Worm (Caenorhabditis elegans) whole organism, late embryonic: Measurements from ENCODE around the gene C04B4.6.
"Not testable (repeated sequence)": the region's sequence is repeated elsewhere in the genome, so short reads cannot be mapped to it uniquely, and the experiment has no call there.

Experiments used
- C08G9.2 ChIP-seq: sonication (generic microtip); optimal IDR thresholded peaks from 2 replicates; lab custom pipeline; 2016; ENCODE audit warnings: mild to moderate bottlenecking, missing genetic modification characterization, moderate library complexity, missing compliant biosample characterization
- C38D4.7 ChIP-seq: fragments of 200-800 bp; sonication (Bioruptor generic); optimal IDR thresholded peaks from 2 replicates; lab custom pipeline; 2018; ENCODE audit warnings: mild to moderate bottlenecking, missing genetic modification characterization, moderate library complexity, missing compliant biosample characterization
- T23F11.4 ChIP-seq: fragments of 200-800 bp; sonication (Bioruptor generic); optimal IDR thresholded peaks from 2 replicates; lab custom pipeline; 2018; ENCODE audit warnings: mild to moderate bottlenecking, missing genetic modification characterization, missing compliant biosample characterization
- ahr-1 ChIP-seq: sonication (generic microtip); optimal IDR thresholded peaks from 2 replicates; lab custom pipeline; 2016; ENCODE audit warnings: missing genetic modification characterization, missing compliant biosample characterization
- ama-1 ChIP-seq: fragments of 150-350 bp; optimal IDR thresholded peaks from 2 replicates; lab custom pipeline; 2014
- ceh-14 ChIP-seq: sonication (generic microtip); optimal IDR thresholded peaks from 2 replicates; lab custom pipeline; 2016; ENCODE audit warnings: missing genotype, missing genetic modification characterization, missing compliant biosample characterization
- ceh-22 ChIP-seq: sonication (generic microtip); optimal IDR thresholded peaks from 2 replicates; lab custom pipeline; 2017; ENCODE audit warnings: missing biosample characterization, missing genetic modification characterization
- ceh-34 ChIP-seq: sonication (generic microtip); optimal IDR thresholded peaks from 2 replicates; lab custom pipeline; 2016; ENCODE audit warnings: mild to moderate bottlenecking, missing genetic modification characterization, missing compliant biosample characterization
- ceh-45 ChIP-seq: fragments of 200-800 bp; sonication (Bioruptor generic); IDR thresholded peaks from 2 replicates; pipeline ENCODE4 v1.3.6; 2022; ENCODE audit warnings: missing genetic modification reagents, missing genetic modification characterization, missing compliant biosample characterization
- ceh-6 ChIP-seq: fragments of 200-800 bp; sonication (Bioruptor generic); optimal IDR thresholded peaks from 2 replicates; lab custom pipeline; 2018; ENCODE audit warnings: mild to moderate bottlenecking, missing genetic modification characterization, missing compliant biosample characterization
- che-1 ChIP-seq: sonication (generic microtip); optimal IDR thresholded peaks from 2 replicates; lab custom pipeline; 2016; ENCODE audit warnings: mild to moderate bottlenecking, missing genetic modification characterization, missing compliant biosample characterization
- dmd-4 ChIP-seq: sonication (generic microtip); optimal IDR thresholded peaks from 2 replicates; lab custom pipeline; 2016; ENCODE audit warnings: borderline replicate concordance, missing genetic modification characterization, missing compliant biosample characterization
- dve-1 ChIP-seq: sonication (generic microtip); optimal IDR thresholded peaks from 2 replicates; lab custom pipeline; 2017; ENCODE audit warnings: antibody characterized with exemption, mild to moderate bottlenecking, missing genetic modification characterization, missing compliant biosample characterization
- ets-4 ChIP-seq: sonication (generic microtip); optimal IDR thresholded peaks from 2 replicates; lab custom pipeline; 2016; ENCODE audit warnings: missing genetic modification characterization, missing compliant biosample characterization
- fkh-10 ChIP-seq: fragments of 150-350 bp; optimal IDR thresholded peaks from 2 replicates; lab custom pipeline; 2014; ENCODE audit warnings: missing biosample characterization, missing genetic modification reagents, missing genetic modification characterization
- hlh-13 ChIP-seq: fragments of 200-800 bp; sonication (Bioruptor generic); optimal IDR thresholded peaks from 2 replicates; lab custom pipeline; 2018; ENCODE audit warnings: mild to moderate bottlenecking, missing genetic modification characterization, missing compliant biosample characterization
- hlh-15 ChIP-seq: sonication (generic microtip); optimal IDR thresholded peaks from 2 replicates; lab custom pipeline; 2016; ENCODE audit warnings: missing genetic modification characterization, missing compliant biosample characterization
- hlh-30 ChIP-seq: sonication (generic microtip); optimal IDR thresholded peaks from 2 replicates; lab custom pipeline; 2017; ENCODE audit warnings: antibody characterized with exemption, missing genetic modification characterization, missing compliant biosample characterization; ENCODE audit not compliant: insufficient read depth
- hlh-6 ChIP-seq: sonication (generic microtip); optimal IDR thresholded peaks from 2 replicates; lab custom pipeline; 2016; ENCODE audit warnings: missing genotype, missing genetic modification characterization, missing compliant biosample characterization
- lim-6 ChIP-seq: sonication (generic microtip); optimal IDR thresholded peaks from 2 replicates; lab custom pipeline; 2016; ENCODE audit warnings: missing genetic modification characterization, missing compliant biosample characterization
- lin-11 ChIP-seq: fragments of 200-800 bp; sonication (Bioruptor generic); optimal IDR thresholded peaks from 2 replicates; lab custom pipeline; 2018; ENCODE audit warnings: mild to moderate bottlenecking, missing genetic modification characterization, missing compliant biosample characterization
- nhr-232 ChIP-seq: sonication (generic microtip); optimal IDR thresholded peaks from 2 replicates; lab custom pipeline; 2016; ENCODE audit warnings: missing genetic modification characterization, missing compliant biosample characterization
- npax-4 ChIP-seq: sonication (generic microtip); optimal IDR thresholded peaks from 2 replicates; lab custom pipeline; 2016; ENCODE audit warnings: missing genetic modification characterization, missing compliant biosample characterization
- pax-1 ChIP-seq: fragments of 150-350 bp; optimal IDR thresholded peaks from 2 replicates; lab custom pipeline; 2014; ENCODE audit warnings: missing biosample characterization, missing genetic modification characterization
- pha-2 ChIP-seq: sonication (generic microtip); optimal IDR thresholded peaks from 2 replicates; lab custom pipeline; 2017; ENCODE audit warnings: mild to moderate bottlenecking, missing genetic modification characterization, missing compliant biosample characterization
- pqm-1 ChIP-seq: sonication (generic microtip); optimal IDR thresholded peaks from 2 replicates; lab custom pipeline; 2016; ENCODE audit warnings: missing genetic modification characterization, missing compliant biosample characterization
- ref-2 ChIP-seq: sonication (generic microtip); optimal IDR thresholded peaks from 2 replicates; lab custom pipeline; 2016; ENCODE audit warnings: missing genetic modification characterization, missing compliant biosample characterization
- rnt-1 ChIP-seq: sonication (generic microtip); optimal IDR thresholded peaks from 2 replicates; lab custom pipeline; 2016; ENCODE audit warnings: missing genetic modification characterization, missing compliant biosample characterization
- sox-2 ChIP-seq: fragments of 200-800 bp; sonication (Bioruptor generic); IDR thresholded peaks from 2 replicates; pipeline ENCODE4 v1.3.6; 2022; ENCODE audit warnings: missing genetic modification reagents, missing genetic modification characterization, missing compliant biosample characterization
- sox-4 ChIP-seq: sonication (generic microtip); optimal IDR thresholded peaks from 2 replicates; lab custom pipeline; 2017; ENCODE audit warnings: mild to moderate bottlenecking, missing genetic modification characterization, inconsistent platforms, missing compliant biosample characterization
- syd-9 ChIP-seq: sonication (generic microtip); optimal IDR thresholded peaks from 2 replicates; lab custom pipeline; 2016; ENCODE audit warnings: mild to moderate bottlenecking, missing genetic modification characterization, moderate library complexity, missing compliant biosample characterization
- tbx-7 ChIP-seq: sonication (generic microtip); optimal IDR thresholded peaks from 2 replicates; lab custom pipeline; 2016; ENCODE audit warnings: missing genotype, missing genetic modification characterization, missing compliant biosample characterization
- unc-55 ChIP-seq: sonication (generic microtip); optimal IDR thresholded peaks from 2 replicates; lab custom pipeline; 2017; ENCODE audit warnings: missing biosample characterization, missing genetic modification reagents, missing genetic modification characterization

C04B4.6 gene

ce11 chrX:12317560-12317959, 42.1 kb upstream of the C04B4.6 start:
- no peak for TF ChIP-seq dmd-4
- no peak for TF ChIP-seq pha-2 (tag; lab: Kevin White, UChicago)
- no peak for TF ChIP-seq ets-4
- TF ChIP-seq pqm-1 (tag; lab: Kevin White, UChicago): no peak
- no peak for TF ChIP-seq ceh-6
- no peak for TF ChIP-seq sox-2 (GFP tag; lab: Robert Waterston, UW)
- TF ChIP-seq lin-11 (tag; lab: Kevin White, UChicago): no peak
- no peak for TF ChIP-seq tbx-7 (tag; lab: Kevin White, UChicago)
- TF ChIP-seq T23F11.4: no peak
- no peak for TF ChIP-seq C08G9.2 (tag; lab: Kevin White, UChicago)
- no peak for TF ChIP-seq ceh-45
- TF ChIP-seq fkh-10 (GFP tag; lab: Kevin White, UChicago): no peak
- TF ChIP-seq hlh-6 (tag; lab: Kevin White, UChicago): no peak
- no peak for TF ChIP-seq dve-1 (tag; lab: Kevin White, UChicago)
- no peak for TF ChIP-seq ahr-1 (tag; lab: Kevin White, UChicago)

- TF ChIP-seq pha-2 (tag; lab: Kevin White, UChicago): no peak
- no peak for TF ChIP-seq ceh-22 (tag; lab: Kevin White, UChicago)
- no peak for TF ChIP-seq ceh-6
- TF ChIP-seq ceh-14 (tag; lab: Kevin White, UChicago): no peak
- no peak for TF ChIP-seq C08G9.2 (tag; lab: Kevin White, UChicago)
- TF ChIP-seq lin-11 (tag; lab: Kevin White, UChicago): no peak
- no peak for TF ChIP-seq lim-6 (tag; lab: Kevin White, UChicago)
- TF ChIP-seq unc-55 (GFP tag; lab: Kevin White, UChicago): no peak
- no peak for TF ChIP-seq ref-2 (tag; lab: Kevin White, UChicago)
- TF ChIP-seq syd-9 (tag; lab: Kevin White, UChicago): no peak
- TF ChIP-seq rnt-1 (tag; lab: Kevin White, UChicago): no peak
- TF ChIP-seq che-1: no peak
- TF ChIP-seq, all 69 proteins: peak for 0
Measured at ce11 chrX:12315268-12315667, 39.8 kb upstream of the C04B4.6 start, which contains the start of gene xtr-2. xtr-2 (plus strand) TSS chrX:12315568.

DNA sequence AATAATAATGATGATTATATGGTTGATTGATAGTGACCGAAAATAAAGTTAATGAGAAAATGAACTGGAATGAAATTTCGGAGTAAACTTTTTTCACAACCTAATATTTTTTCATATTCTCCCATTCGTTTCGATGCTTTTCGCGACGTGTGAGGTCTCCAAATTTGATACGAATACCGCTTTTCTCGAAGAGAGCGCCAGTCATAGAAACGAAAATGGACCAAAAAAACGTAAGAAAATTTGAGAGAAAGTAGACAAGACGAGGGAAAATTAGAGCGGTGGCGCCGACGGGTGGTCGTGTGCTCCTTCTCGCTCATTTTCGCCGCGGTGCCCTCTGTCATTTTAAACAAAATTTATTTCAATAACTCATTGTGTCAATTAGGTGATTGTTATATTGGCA, 38.9 kb upstream of the C04B4.6 start:
- no peak for TF ChIP-seq hlh-13
- TF ChIP-seq ama-1 (lab: Kevin White, UChicago): no peak
- no peak for TF ChIP-seq dve-1 (tag; lab: Kevin White, UChicago)
- no peak for TF ChIP-seq hlh-15
- TF ChIP-seq che-1: no peak
- TF ChIP-seq pax-1 (tag; lab: Kevin White, UChicago): no peak
- no peak for TF ChIP-seq npax-4 (tag; lab: Kevin White, UChicago)
- TF ChIP-seq ceh-34: no peak
- TF ChIP-seq lin-11 (tag; lab: Kevin White, UChicago): no peak
- no peak for TF ChIP-seq syd-9 (tag; lab: Kevin White, UChicago)
- no peak for TF ChIP-seq nhr-232 (tag; lab: Kevin White, UChicago)
- TF ChIP-seq hlh-30 (tag; lab: Kevin White, UChicago): no peak
- no peak for TF ChIP-seq sox-4
- TF ChIP-seq T23F11.4: no peak

DNA sequence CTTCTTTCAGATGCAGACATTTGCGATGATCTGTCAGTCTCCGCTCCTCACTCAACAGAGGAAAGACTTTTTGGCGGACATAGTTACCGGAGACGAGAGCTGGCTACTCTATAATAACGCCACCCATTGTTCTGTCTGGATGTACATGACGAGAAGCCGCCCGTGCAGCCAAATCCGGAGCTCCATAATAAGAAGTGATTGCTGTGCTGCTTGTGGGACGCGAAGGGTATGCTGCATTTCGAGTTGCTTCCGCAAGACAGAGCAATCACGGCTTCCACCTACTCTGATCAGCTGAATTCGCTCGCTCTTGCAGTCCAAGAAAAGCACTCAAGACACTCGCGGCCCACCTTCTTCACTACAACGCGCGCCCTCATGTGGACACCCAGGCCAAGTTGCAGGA, 38.3 kb upstream of the C04B4.6 start:
- no peak for TF ChIP-seq lin-11 (tag; lab: Kevin White, UChicago)
- no peak for TF ChIP-seq C38D4.7

DNA sequence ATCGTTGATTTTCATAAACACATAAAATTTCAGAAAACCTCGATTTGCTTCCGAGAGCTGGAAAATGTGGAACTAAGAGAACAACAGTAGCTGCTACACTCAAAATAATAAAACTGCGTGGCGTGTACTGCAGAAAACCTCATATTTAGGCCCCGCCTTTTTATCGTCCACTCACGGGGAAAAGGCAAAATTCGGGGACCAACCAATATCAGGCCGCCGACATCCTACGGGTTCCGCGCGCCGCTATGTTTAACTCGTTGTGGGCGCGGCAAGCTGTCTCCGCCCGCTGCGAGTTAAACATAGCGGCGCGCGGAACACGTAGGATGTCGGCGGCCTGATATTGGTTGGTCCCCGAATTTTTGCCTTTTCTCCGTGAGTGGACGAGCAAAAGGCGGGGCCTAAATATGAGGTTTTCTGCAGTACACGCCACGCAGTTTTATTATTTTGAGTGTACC, 32.6 kb upstream of the C04B4.6 start, which contains the start of gene F17A2.16:
TSS of gene F17A2.16 (plus strand) at position 405 of the 455 bp plus-strand sequence.
- not testable (repeated sequence) for TF ChIP-seq ceh-6; fkh-10 (GFP tag; lab: Kevin White, UChicago); dve-1 (tag; lab: Kevin White, UChicago)
